Fruit fly (Drosophila melanogaster): ENCODE measurements around the gene CG6296.

CG6296 gene

dm6 chr3R:26954020-26954672 is 51.1 kb downstream of the CG6296 start:
- no peak for TF ChIP-seq usp (GFP tag; optimal IDR thresholded peaks at IDR 0.05)
- peak; percentile 44 for TF ChIP-seq CG8478 (optimal IDR thresholded peaks at IDR 0.05)
- TF ChIP-seq psq (optimal IDR thresholded peaks at IDR 0.05), result no peak
- TF ChIP-seq pan (optimal IDR thresholded peaks at IDR 0.05), result peak; percentile 71

- TF ChIP-seq CG8478 (optimal IDR thresholded peaks at IDR 0.05) (no peak), EcR (GFP tag; optimal IDR thresholded peaks at IDR 0.05) (no peak), pan (optimal IDR thresholded peaks at IDR 0.05) (no peak)
Observed at dm6 chr3R:26953478-26953874, 51.8 kb downstream of the CG6296 start.

Measured in whole organism.